Fruit fly (Drosophila melanogaster): Measurements from ENCODE around the gene CG14339.

CG14339 gene

DNA sequence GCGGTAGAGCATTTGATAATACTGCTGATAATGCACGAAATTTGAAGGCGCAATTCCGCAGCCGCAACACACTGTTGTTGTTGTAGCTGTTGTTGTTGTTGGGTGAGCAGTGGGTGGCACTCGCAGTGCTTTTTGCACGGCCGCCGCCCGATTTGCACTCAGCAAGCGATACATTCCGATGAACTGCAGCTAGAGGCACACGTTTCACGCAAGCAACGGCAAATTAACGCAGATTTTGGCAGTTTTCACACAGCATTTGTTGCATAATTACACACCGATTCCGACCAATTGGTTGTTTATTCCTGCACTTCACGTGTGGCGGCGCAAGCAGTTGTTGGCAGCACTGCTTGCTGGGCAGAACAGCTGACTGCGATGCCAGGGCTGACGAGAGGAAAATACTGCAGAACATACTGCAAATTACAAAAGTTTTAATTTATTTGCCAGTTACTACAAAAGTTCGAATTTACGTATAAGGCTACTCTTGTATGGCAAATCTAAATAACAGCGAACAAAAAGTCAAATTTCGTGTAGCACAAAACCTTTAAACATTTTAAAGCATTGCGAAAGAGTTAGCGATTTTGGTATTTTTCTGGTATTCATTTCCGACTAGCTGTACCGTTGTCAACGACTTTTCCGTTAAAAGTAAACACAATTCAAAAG is at the start of gene CG14339, which contains the start of gene PolrMT:
Gene CG14339, plus strand, starts transcription at position 512 of the 660 bp plus-strand sequence.
Gene PolrMT, minus strand, starts transcription at position 345 of the 660 bp plus-strand sequence.
- no peak for TF ChIP-seq CG17801 (GFP tag; optimal IDR thresholded peaks at IDR 0.05; ENCODE audit: partially characterized antibody)

DNA sequence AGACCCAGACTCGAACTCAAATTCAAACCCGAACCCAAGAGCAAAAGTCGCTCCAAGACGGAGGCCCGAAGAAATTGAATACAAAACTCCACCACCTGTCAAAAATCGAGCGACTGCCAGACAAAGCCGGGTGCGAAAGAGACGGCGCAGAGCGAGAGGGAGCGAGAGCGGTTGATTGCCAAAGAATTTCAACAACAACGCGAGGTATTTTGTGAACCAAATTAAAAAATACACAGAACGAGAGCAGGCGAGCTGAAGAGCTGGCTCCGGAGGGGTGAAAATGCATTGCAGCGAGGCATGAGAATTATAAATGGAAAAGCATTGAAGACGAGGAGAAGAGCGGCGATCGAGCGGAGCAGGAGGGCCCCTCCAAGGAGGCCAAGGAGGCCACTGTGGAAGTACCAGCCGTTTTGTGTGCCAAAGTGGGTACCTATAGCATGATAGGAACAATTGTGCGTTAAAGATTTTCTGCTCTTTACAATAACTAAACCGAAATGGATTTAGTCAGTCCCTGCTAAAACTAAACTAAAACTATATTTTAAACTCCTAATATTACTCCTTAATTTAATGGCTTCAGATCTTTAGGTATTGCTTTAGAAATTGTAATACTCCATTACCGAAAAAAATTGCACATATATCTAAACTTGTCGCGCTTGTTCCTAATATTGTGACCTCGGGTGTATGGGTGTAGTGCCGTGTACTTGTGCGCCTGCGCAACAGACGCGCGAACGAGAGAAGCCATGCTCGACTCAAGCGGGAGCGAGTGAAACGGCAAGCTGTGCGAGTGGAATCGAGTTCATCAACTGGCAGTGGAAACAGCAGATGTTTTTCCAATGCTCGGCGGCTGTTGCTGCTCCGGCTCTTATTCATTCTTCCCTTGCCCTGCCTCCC is 45.6 kb upstream of the CG14339 start:
- TF ChIP-seq CG17801 (GFP tag; optimal IDR thresholded peaks at IDR 0.05; ENCODE audit: partially characterized antibody), result no peak

DNA sequence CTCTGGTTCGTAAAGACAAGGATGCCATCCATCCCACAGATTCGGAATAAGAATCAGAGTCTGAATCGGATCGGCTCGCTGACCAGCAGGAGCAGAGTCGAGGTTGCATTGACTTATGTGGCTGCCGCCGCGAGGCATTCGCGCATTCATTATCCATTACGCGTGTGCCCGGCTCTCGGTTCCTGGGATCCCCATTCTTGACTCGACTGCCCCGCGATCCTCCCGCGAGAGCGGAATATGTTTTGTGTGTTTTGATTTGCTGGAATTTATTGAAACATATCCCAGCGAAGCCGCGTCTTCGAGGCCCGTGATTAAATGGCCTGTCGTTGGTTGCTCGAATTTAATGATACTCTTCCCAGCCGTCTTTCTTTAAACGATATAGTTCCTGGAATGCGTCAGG is 44.6 kb upstream of the CG14339 start:
- TF ChIP-seq CG17801 (GFP tag; optimal IDR thresholded peaks at IDR 0.05; ENCODE audit: partially characterized antibody), result no peak

DNA sequence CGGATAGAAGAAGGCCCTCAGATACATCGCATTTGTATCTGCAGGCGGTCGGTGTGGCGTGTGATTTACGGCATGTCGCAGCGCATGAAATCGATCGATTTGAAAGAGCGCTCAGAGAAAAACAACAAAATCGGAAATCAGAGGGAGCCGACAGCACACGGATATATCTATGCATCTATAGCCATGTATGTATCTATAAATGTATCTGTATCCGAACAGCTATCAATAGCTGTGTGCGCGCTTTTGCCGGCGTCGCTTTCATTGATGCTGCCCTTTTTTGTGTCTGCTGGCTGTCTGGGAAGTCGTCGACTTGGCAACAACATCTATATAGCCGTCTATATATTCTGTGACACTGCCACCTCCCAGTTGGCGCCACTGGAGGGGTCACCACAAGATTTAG is 43.8 kb upstream of the CG14339 start:
- no peak for TF ChIP-seq CG17801 (GFP tag; optimal IDR thresholded peaks at IDR 0.05; ENCODE audit: partially characterized antibody)

DNA sequence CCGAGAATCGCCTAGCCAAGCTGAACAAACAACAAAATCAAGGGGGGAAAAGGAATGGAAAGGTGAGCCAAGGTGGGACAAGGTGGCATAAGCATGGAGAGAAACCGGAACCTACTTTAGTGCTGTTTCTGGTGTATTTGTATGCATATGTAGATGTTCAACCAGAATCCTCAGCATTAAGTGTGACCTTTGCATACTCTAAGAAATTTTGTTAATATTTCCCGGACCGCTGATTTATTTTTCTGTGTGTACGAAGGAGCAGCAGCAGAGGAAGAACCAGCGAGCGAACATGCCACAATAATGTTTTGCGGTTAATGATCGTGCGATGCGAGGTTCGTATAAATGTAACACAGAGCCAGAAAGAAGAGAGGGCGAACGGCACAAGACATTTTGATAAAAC is 43.3 kb upstream of the CG14339 start:
- TF ChIP-seq CG17801 (GFP tag; optimal IDR thresholded peaks at IDR 0.05; ENCODE audit: partially characterized antibody), result no peak

DNA sequence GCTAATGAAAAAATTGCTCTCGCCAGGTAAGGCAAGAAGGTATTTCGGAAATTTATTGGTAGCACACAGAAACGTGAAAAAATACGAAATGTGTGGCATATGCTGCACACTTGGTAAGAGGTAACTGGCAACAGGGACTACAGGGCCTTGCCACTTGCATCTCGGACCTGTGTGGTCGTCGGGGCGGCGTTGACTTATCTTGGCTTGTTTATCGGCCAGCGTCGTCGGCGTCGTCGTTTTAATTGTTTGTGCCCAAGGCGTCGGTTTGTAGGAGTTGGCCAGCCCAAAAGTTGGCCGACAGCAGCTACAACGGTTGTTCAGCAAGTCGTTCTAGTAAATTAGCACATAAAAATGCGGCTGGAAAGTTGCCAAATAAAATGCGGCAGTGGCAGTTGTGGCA is 42.0 kb upstream of the CG14339 start:
- TF ChIP-seq CG17801 (GFP tag; optimal IDR thresholded peaks at IDR 0.05; ENCODE audit: partially characterized antibody), result no peak

DNA sequence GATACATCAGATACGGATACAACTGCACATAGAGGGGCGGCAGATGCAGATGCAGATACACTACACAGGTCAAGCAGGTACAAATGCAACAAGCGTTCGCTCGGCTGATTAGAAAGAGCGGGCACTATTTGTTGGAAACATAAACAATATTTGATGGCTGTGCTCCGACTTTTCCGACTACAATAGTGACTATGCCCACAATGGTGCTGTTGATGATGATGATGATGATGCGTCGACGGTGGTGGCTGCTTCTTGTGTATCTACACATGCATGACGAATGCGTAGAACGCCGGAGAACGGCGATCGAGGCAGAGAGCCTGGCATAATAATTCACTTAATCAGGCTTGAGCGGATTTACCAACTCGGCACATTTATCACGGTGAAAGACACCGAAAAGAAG is 40.3 kb upstream of the CG14339 start:
- no peak for TF ChIP-seq CG17801 (GFP tag; optimal IDR thresholded peaks at IDR 0.05; ENCODE audit: partially characterized antibody)

DNA sequence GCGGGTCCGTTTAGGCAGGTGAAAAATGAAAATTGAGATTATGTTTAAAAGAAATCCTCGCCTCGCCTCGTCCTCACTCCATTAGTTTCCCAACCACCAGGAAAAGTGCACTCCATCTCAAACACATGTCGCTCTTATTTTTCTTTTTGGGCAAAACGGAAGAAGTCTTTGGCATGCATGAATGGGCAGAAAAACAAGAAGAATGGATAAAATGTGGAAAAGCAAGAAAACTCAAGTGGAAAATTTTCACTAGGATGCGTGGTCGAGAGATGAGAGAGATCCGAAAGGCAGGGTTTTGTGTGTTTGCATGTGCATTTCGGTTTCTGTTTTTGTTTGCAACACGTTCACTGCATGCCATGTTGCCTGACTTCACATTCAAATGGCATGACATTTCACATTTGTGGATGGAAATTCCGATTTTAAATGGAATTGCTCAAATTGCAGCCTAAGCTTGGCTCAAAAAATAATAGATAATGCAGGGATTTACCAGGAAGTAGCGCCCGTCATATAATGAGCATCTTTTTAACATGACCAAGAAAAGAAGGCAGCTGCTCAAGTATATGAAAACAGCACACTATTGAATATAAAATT is 39.7 kb upstream of the CG14339 start:
- no peak for TF ChIP-seq CG17801 (GFP tag; optimal IDR thresholded peaks at IDR 0.05; ENCODE audit: partially characterized antibody)

DNA sequence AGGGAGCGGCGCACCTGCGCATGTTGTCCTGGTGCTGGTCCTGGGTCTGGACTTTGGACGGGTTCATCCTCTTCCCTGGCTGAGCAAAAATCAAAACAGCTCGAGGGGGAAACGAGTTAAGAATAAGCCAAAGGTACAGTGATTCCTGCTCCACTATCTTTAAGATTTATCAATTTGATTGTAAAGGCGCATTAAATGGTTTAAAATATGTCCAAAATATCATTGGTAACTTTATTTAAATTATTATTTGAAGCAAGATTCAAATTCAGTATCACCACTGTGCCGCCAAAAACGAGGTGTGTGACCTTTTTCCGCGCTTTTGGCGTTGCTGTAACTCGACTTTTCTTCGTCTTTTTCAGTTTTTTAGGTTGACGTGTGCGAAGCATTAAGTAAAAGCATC is 38.9 kb upstream of the CG14339 start:
- TF ChIP-seq CG17801 (GFP tag; optimal IDR thresholded peaks at IDR 0.05; ENCODE audit: partially characterized antibody), result peak; percentile 1

DNA sequence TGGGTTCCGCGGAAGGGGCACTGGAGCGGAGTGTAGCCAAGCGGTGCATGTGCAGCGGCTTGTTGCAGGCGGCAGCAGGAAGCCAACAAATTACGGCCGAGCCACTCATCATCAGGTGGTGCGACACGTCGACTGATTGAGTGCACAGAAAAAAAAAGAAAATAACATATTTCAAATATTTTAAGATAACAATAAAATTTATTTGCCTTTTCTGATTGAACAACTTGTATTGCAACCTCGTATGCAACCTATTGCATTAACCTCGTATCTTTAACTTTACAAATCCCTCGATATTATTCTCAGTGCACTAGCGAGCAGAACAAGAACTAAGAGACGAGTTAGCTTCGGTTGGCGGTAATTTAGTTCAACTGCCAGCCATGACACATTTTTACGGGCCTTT is 38.0 kb upstream of the CG14339 start:
- peak; percentile 24 for TF ChIP-seq CG17801 (GFP tag; optimal IDR thresholded peaks at IDR 0.05; ENCODE audit: partially characterized antibody)

DNA sequence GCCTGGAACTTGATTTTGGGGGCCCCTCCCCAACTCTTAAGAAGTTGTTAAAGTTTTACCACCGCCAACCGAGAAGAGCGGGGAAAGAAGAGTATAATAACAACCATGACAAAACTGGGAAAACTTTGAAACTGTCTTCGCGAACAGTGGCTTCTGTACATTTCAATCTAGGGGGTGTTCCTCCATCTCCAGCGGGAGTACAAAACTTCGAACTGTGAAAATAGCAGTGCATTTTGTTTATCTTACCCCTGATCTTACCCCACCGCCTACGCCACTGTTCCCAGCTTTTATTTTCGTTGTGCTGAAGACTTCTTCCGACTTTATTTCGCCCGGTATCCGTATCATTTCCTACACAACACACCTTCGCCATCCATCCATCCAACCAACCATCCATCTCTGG is 37.4 kb upstream of the CG14339 start:
- no peak for TF ChIP-seq CG17801 (GFP tag; optimal IDR thresholded peaks at IDR 0.05; ENCODE audit: partially characterized antibody)

DNA sequence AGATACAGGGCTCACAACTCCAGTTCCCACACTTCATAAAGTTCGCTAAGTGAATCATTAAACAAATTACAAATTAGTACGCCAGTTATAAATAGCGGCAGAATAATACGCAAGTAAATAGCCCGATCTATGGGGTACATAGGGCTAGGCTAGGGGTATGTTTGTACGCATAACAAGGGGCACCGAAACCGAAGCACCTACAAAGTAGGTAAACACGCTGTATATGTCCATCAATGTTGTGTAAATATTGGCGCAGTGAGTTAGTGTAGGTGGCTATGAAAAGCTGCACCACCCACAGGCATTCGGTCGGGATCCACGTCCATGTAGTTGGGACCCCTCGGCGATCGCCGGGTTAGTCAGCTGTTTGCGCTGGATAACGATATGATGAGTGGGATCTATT is 36.2 kb upstream of the CG14339 start:
- TF ChIP-seq CG17801 (GFP tag; optimal IDR thresholded peaks at IDR 0.05; ENCODE audit: partially characterized antibody), result no peak

DNA sequence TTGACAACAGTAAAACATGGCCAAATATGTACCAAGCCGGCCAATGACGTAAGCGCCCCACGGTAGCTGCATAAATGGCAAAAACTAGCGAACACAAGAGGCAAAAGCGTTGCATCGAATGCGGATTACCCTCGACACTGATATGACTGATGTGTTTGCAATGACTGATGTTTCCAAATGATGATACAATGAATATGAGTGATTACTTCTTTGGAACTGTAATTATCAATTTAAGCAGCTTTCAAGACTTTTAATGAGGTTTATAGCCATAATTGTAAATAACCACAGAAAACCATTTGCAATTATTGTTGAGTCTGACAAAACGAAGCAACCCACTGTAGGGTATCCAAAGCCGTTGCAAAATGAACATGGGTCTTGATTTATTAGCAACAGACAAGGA is 34.8 kb upstream of the CG14339 start:
- TF ChIP-seq CG17801 (GFP tag; optimal IDR thresholded peaks at IDR 0.05; ENCODE audit: partially characterized antibody), result peak; percentile 48

DNA sequence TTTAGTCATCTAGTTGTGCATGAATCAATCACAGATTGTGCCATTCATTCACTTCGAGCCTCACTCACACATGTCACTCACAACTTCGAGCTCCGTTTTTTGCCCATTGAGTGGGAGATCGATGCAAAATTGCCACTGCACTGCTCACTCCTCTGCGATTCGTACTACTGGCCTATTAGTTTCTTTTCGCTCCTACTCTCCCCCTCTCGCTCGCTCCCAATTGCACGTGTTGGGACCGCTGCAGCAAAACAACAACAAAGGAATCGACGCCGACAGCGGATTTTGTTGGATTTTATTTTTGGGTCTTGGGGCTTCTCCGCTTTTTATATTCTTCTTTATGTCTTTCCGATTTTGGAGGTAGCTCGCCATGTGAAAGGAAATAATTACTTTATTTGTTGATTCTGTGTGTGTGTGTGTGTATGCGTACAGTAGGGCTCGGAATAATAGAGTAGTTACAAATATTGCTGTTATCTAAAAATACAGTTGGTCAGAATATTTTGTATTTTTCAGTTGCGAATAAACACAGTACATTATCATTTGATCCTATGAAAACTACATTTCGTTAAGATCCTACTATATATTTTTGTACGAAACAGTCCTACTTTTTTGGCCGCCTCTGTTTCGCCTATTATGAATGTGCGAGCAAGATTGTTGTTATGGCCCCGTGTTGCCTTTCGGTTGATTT is 34.0 kb upstream of the CG14339 start:
- no peak for TF ChIP-seq CG17801 (GFP tag; optimal IDR thresholded peaks at IDR 0.05; ENCODE audit: partially characterized antibody)

DNA sequence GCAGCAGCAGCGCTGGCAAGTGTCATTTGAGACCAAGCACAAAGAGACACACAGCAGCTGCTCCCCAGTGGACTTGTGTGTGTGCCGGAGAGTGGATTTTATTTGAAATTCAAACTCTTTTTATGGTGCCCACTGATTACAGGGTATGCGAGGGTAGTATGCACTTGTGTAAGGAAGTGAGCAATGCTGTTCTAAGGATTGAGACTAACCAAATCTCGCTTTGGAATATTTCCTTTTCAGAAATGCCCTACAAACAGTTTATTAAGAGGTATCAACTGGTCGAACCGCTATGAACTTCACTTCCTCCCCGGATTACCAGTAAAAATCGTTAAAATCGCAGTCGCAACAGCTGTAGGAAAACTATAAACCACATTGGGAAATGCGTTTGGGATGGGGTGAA is 32.6 kb upstream of the CG14339 start:
- TF ChIP-seq CG17801 (GFP tag; optimal IDR thresholded peaks at IDR 0.05; ENCODE audit: partially characterized antibody), result peak; percentile 0

Data from ovary, adult (tissue).